Worm (Caenorhabditis elegans) whole organism, young adult: ENCODE data around the gene F41E6.1.

Source experiments
- B0336.3 ChIP-seq: fragments of 200-800 bp; sonication (Bioruptor generic); IDR thresholded peaks from 2 replicates; pipeline ENCODE4 v1.3.6; 2022; ENCODE audit warnings: missing genetic modification characterization, missing compliant biosample characterization
- Y79H2A.3 ChIP-seq: fragments of 200-800 bp; sonication (Bioruptor generic); conservative IDR thresholded peaks from 2 replicates; pipeline ENCODE4 v1.3.6; 2022; ENCODE audit warnings: missing genetic modification reagents, missing genetic modification characterization, missing compliant biosample characterization
- ZK185.1 ChIP-seq: sonication (generic microtip); optimal IDR thresholded peaks from 2 replicates; lab custom pipeline; 2016; ENCODE audit warnings: mild to moderate bottlenecking, missing genetic modification characterization, missing compliant biosample characterization; ENCODE audit not compliant: poor library complexity, severe bottlenecking
- ama-1 ChIP-seq, 3 experiments: fragments of 150-350 bp in 1 of 3; sonication (generic microtip) in 2 of 3; optimal IDR thresholded peaks; 2 replicates each; lab custom pipeline; 2014 to 2018; ENCODE audit warnings: missing biosample characterization in 2 of 3, missing genetic modification characterization in 2 of 3, missing genetic modification reagents in 2 of 3
- die-1 ChIP-seq: sonication (generic microtip); optimal IDR thresholded peaks from 2 replicates; lab custom pipeline; 2016; ENCODE audit warnings: missing genotype, mild to moderate bottlenecking, missing genetic modification characterization, missing compliant biosample characterization
- dox-1 ChIP-seq: fragments of 200-800 bp; sonication (Bioruptor generic); IDR thresholded peaks from 2 replicates; pipeline ENCODE4 v1.3.6; 2022; ENCODE audit warnings: missing genetic modification reagents, missing genetic modification characterization, missing compliant biosample characterization
- hmg-1.2 ChIP-seq: fragments of 200-800 bp; sonication (Bioruptor generic); IDR thresholded peaks from 2 replicates; pipeline ENCODE4 v1.3.6; 2022; ENCODE audit warnings: missing genetic modification reagents, missing genetic modification characterization, missing compliant biosample characterization
- lin-35 ChIP-seq, 3 experiments: fragments of 150-350 bp in 2 of 3; sonication (generic microtip) in 1 of 3; optimal IDR thresholded peaks; 2 replicates each; lab custom pipeline; 2014 to 2018; ENCODE audit warnings: missing biosample characterization in 3 of 3, missing genetic modification characterization in 3 of 3, missing genetic modification reagents in 3 of 3
- madf-6 ChIP-seq: fragments of 200-800 bp; sonication (Bioruptor generic); IDR thresholded peaks from 2 replicates; pipeline ENCODE4 v1.3.6; 2022; ENCODE audit warnings: missing genetic modification reagents, missing genetic modification characterization, missing compliant biosample characterization
- madf-8 ChIP-seq: fragments of 200-800 bp; sonication (Bioruptor generic); conservative IDR thresholded peaks from 2 replicates; pipeline ENCODE4 v1.3.6; 2022; ENCODE audit warnings: missing genetic modification reagents, missing genetic modification characterization, missing compliant biosample characterization
- sea-2 ChIP-seq: fragments of 200-800 bp; sonication (Bioruptor generic); IDR thresholded peaks from 2 replicates; pipeline ENCODE4 v1.3.6; 2022; ENCODE audit warnings: missing genetic modification characterization, missing compliant biosample characterization
- snpc-4 ChIP-seq, 5 experiments: fragments of 150-350 bp in 1 of 5; sonication (generic microtip) in 4 of 5; optimal IDR thresholded peaks; 2 replicates each; lab custom pipeline; 2014 to 2018; ENCODE audit warnings: missing genetic modification characterization in 5 of 5, missing biosample characterization in 3 of 5, antibody characterized with exemption in 2 of 5, mild to moderate bottlenecking in 2 of 5, missing compliant biosample characterization in 2 of 5, missing genotype in 2 of 5, moderate library complexity in 2 of 5, missing genetic modification reagents in 1 of 5
- sptf-2 ChIP-seq: fragments of 200-800 bp; sonication (Bioruptor generic); optimal IDR thresholded peaks from 2 replicates; lab custom pipeline; 2018; ENCODE audit warnings: mild to moderate bottlenecking, missing genetic modification characterization, missing compliant biosample characterization
- unc-62 ChIP-seq: fragments of 150-350 bp; optimal IDR thresholded peaks from 2 replicates; lab custom pipeline; 2014; ENCODE audit warnings: missing biosample characterization, missing genetic modification reagents, missing genetic modification characterization

ce11 chrV:8601420-8601819, 21.0 kb upstream of the F41E6.1 start, which contains the start of gene F41E6.8:
- TF ChIP-seq hmg-1.2 (GFP tag; lab: Robert Waterston, UW), result no peak
- no peak for TF ChIP-seq die-1
- TF ChIP-seq Y79H2A.3, result no peak
- no peak for TF ChIP-seq unc-62 (GFP tag; lab: Kevin White, UChicago)
- no peak for TF ChIP-seq madf-6 (GFP tag; lab: Robert Waterston, UW)
- no peak for TF ChIP-seq sptf-2 (GFP tag; lab: Kevin White, UChicago)
- no peak for TF ChIP-seq madf-8
- TF ChIP-seq snpc-4 (GFP tag; optimal IDR thresholded peaks at IDR 0.05; lab: Kevin White, UChicago), result no peak
- TF ChIP-seq snpc-4 (tag; optimal IDR thresholded peaks at IDR 0.05; lab: Kevin White, UChicago), result no peak
- no peak for TF ChIP-seq lin-35 (GFP tag; optimal IDR thresholded peaks at IDR 0.05; lab: Kevin White, UChicago)
- no peak for TF ChIP-seq ZK185.1
- no peak for TF ChIP-seq B0336.3 (GFP tag; lab: Robert Waterston, UW)
- TF ChIP-seq dox-1, result no peak
- TF ChIP-seq ama-1 (optimal IDR thresholded peaks at IDR 0.05; lab: Kevin White, UChicago), result no peak
- no peak for TF ChIP-seq ama-1 (GFP tag; optimal IDR thresholded peaks at IDR 0.05; lab: Kevin White, UChicago)
- TF ChIP-seq sea-2, result no peak
